Fruit fly (Drosophila melanogaster) whole organism, embryonic: ENCODE results near the gene arm.

ENCODE experiments used
- ATbp ChIP-seq: fragments of 200-800 bp; sonication (Bioruptor generic); optimal IDR thresholded peaks from 2 replicates; lab custom pipeline; 2017; ENCODE audit warnings: missing biosample characterization, mild to moderate bottlenecking, missing genetic modification characterization, missing genetic modification reagents
- Ada2b ChIP-seq: fragments of 200-800 bp; sonication (Bioruptor generic); IDR thresholded peaks from 2 replicates; pipeline ENCODE4 v1.3.6; 2022; ENCODE audit warnings: missing biosample characterization, missing genetic modification characterization
- Bgb ChIP-seq: fragments of 200-800 bp; sonication (Bioruptor generic); IDR thresholded peaks from 2 replicates; pipeline ENCODE4 v1.3.6; 2022; ENCODE audit warnings: missing biosample characterization, missing genetic modification characterization; ENCODE audit not compliant: partially characterized antibody
- CG10209 ChIP-seq: fragments of 200-800 bp; sonication (Bioruptor generic); optimal IDR thresholded peaks from 3 replicates; lab custom pipeline; 2017; ENCODE audit warnings: missing biosample characterization, mild to moderate bottlenecking, missing genetic modification characterization, missing genetic modification reagents
- CG11085 ChIP-seq: fragments of 200-800 bp; sonication (Bioruptor generic); IDR thresholded peaks from 2 replicates; pipeline ENCODE4 v1.3.6; 2022; ENCODE audit warnings: missing biosample characterization, missing genetic modification characterization
- CG11504 ChIP-seq: fragments of 200-800 bp; sonication (Bioruptor generic); optimal IDR thresholded peaks from 3 replicates; lab custom pipeline; 2019; ENCODE audit warnings: missing biosample characterization, mild to moderate bottlenecking, missing genetic modification characterization, moderate library complexity
- CG12391 ChIP-seq: fragments of 200-800 bp; sonication (Bioruptor generic); optimal IDR thresholded peaks from 3 replicates; lab custom pipeline; 2018; ENCODE audit warnings: missing biosample characterization, mild to moderate bottlenecking, missing genetic modification characterization, moderate library complexity
- CG13123 ChIP-seq: fragments of 200-800 bp; sonication (Bioruptor generic); optimal IDR thresholded peaks from 2 replicates; lab custom pipeline; 2016; ENCODE audit warnings: missing biosample characterization, missing genetic modification characterization
- CG14860 ChIP-seq: fragments of 200-800 bp; sonication (Bioruptor generic); IDR thresholded peaks from 3 replicates; pipeline ENCODE4 v1.3.6; 2022; ENCODE audit warnings: missing biosample characterization, missing genetic modification characterization; ENCODE audit not compliant: partially characterized antibody
- CG15011 ChIP-seq: fragments of 200-800 bp; sonication (Bioruptor generic); optimal IDR thresholded peaks from 3 replicates; lab custom pipeline; 2018; ENCODE audit warnings: missing biosample characterization, mild to moderate bottlenecking, missing genetic modification characterization
- CG15073 ChIP-seq: fragments of 200-800 bp; sonication (Bioruptor generic); optimal IDR thresholded peaks from 2 replicates; lab custom pipeline; 2016; ENCODE audit warnings: missing biosample characterization, missing genetic modification characterization
- CG15601 ChIP-seq: fragments of 200-800 bp; sonication (Bioruptor generic); optimal IDR thresholded peaks from 3 replicates; lab custom pipeline; 2019; ENCODE audit warnings: missing biosample characterization, mild to moderate bottlenecking, missing genetic modification characterization, moderate library complexity
- CG18764 ChIP-seq: fragments of 200-800 bp; sonication (Bioruptor generic); optimal IDR thresholded peaks from 3 replicates; lab custom pipeline; 2016; ENCODE audit warnings: missing biosample characterization, missing genetic modification characterization
- CG31388 ChIP-seq: fragments of 200-800 bp; sonication (Bioruptor generic); optimal IDR thresholded peaks from 2 replicates; lab custom pipeline; 2016; ENCODE audit warnings: missing biosample characterization, missing genetic modification characterization
- CG33213 ChIP-seq: fragments of 200-800 bp; sonication (Bioruptor generic); optimal IDR thresholded peaks from 3 replicates; lab custom pipeline; 2016; ENCODE audit warnings: missing biosample characterization, missing genetic modification characterization
- CG4707 ChIP-seq: fragments of 200-800 bp; sonication (Bioruptor generic); optimal IDR thresholded peaks from 2 replicates; lab custom pipeline; 2018; ENCODE audit warnings: missing biosample characterization, mild to moderate bottlenecking, missing genetic modification characterization, moderate library complexity
- CG6765 ChIP-seq: fragments of 200-800 bp; sonication (Bioruptor generic); optimal IDR thresholded peaks from 3 replicates; lab custom pipeline; 2017; ENCODE audit warnings: missing biosample characterization, mild to moderate bottlenecking, missing genetic modification characterization
- CG7786 ChIP-seq: fragments of 200-800 bp; sonication (Bioruptor generic); optimal IDR thresholded peaks from 2 replicates; lab custom pipeline; 2016; ENCODE audit warnings: missing biosample characterization, missing genetic modification characterization
- CG7928 ChIP-seq: fragments of 200-800 bp; sonication (Bioruptor generic); optimal IDR thresholded peaks from 2 replicates; lab custom pipeline; 2017; ENCODE audit warnings: missing biosample characterization, mild to moderate bottlenecking, missing genetic modification characterization
- CG9797 ChIP-seq: fragments of 200-800 bp; sonication (Bioruptor generic); optimal IDR thresholded peaks from 3 replicates; lab custom pipeline; 2018; ENCODE audit warnings: missing biosample characterization, mild to moderate bottlenecking, missing genetic modification characterization
- Dbx ChIP-seq: fragments of 200-800 bp; sonication (Bioruptor generic); IDR thresholded peaks from 3 replicates; pipeline ENCODE4 v1.3.6; 2022; ENCODE audit warnings: missing biosample characterization, missing genetic modification characterization
- E2f2 ChIP-seq: fragments of 200-800 bp; sonication (Bioruptor generic); IDR thresholded peaks from 2 replicates; pipeline ENCODE4 v1.3.6; 2022; ENCODE audit warnings: missing biosample characterization, missing genetic modification characterization
- HHEX ChIP-seq: fragments of 200-800 bp; sonication (Bioruptor generic); optimal IDR thresholded peaks from 3 replicates; lab custom pipeline; 2017; ENCODE audit warnings: missing biosample characterization, mild to moderate bottlenecking, missing genetic modification characterization, missing genetic modification reagents
- HmgD ChIP-seq: fragments of 200-800 bp; sonication (Bioruptor generic); optimal IDR thresholded peaks from 3 replicates; lab custom pipeline; 2016; ENCODE audit warnings: missing biosample characterization, missing genetic modification characterization
- Mes4 ChIP-seq: fragments of 200-800 bp; sonication (Bioruptor generic); optimal IDR thresholded peaks from 2 replicates; lab custom pipeline; 2016; ENCODE audit warnings: missing biosample characterization, missing genetic modification characterization
- Mrtf ChIP-seq: fragments of 200-800 bp; sonication (Bioruptor generic); IDR thresholded peaks from 3 replicates; pipeline ENCODE4 v1.3.6; 2022; ENCODE audit warnings: missing biosample characterization, missing genetic modification characterization
- NfI ChIP-seq: fragments of 200-800 bp; sonication (Bioruptor generic); optimal IDR thresholded peaks from 3 replicates; lab custom pipeline; 2018; ENCODE audit warnings: missing biosample characterization, mild to moderate bottlenecking, missing genetic modification characterization, moderate library complexity
- Poxn ChIP-seq: fragments of 200-800 bp; sonication (Bioruptor generic); IDR thresholded peaks from 2 replicates; pipeline ENCODE4 v1.3.6; 2022; ENCODE audit warnings: missing biosample characterization, missing genetic modification characterization
- Ptx1 ChIP-seq: fragments of 200-800 bp; sonication (Bioruptor generic); IDR thresholded peaks from 2 replicates; pipeline ENCODE4 v1.3.6; 2022; ENCODE audit warnings: missing biosample characterization, missing genetic modification characterization
- Scr ChIP-seq: fragments of 200-800 bp; sonication (Bioruptor generic); IDR thresholded peaks from 2 replicates; pipeline ENCODE4 v1.3.6; 2022; ENCODE audit warnings: missing biosample characterization, missing genetic modification characterization; ENCODE audit not compliant: partially characterized antibody
- Side ChIP-seq: fragments of 200-800 bp; sonication (Bioruptor generic); optimal IDR thresholded peaks from 2 replicates; lab custom pipeline; 2016; ENCODE audit warnings: missing biosample characterization, missing genetic modification characterization
- al ChIP-seq: fragments of 200-800 bp; sonication (Bioruptor generic); IDR thresholded peaks from 2 replicates; pipeline ENCODE4 v1.3.6; 2022; ENCODE audit warnings: missing biosample characterization, missing genetic modification characterization
- ap ChIP-seq: fragments of 200-800 bp; sonication (Bioruptor generic); IDR thresholded peaks from 2 replicates; pipeline ENCODE4 v1.3.6; 2022; ENCODE audit warnings: missing biosample characterization, missing genetic modification characterization
- chm ChIP-seq: fragments of 200-800 bp; sonication (Bioruptor generic); IDR thresholded peaks from 2 replicates; pipeline ENCODE4 v1.3.6; 2022; ENCODE audit warnings: missing biosample characterization, missing genetic modification characterization
- dan ChIP-seq: fragments of 200-800 bp; sonication (Bioruptor generic); IDR thresholded peaks from 2 replicates; pipeline ENCODE4 v1.3.6; 2022; ENCODE audit warnings: missing biosample characterization, missing genetic modification characterization
- gce ChIP-seq: fragments of 200-800 bp; sonication (Bioruptor generic); IDR thresholded peaks from 3 replicates; pipeline ENCODE4 v1.3.6; 2022; ENCODE audit warnings: missing biosample characterization, missing genetic modification characterization
- jigr1 ChIP-seq: fragments of 200-800 bp; sonication (Bioruptor generic); IDR thresholded peaks from 3 replicates; pipeline ENCODE4 v1.3.6; 2022; ENCODE audit warnings: missing biosample characterization, missing genetic modification characterization
- lab ChIP-seq: fragments of 200-800 bp; sonication (Bioruptor generic); optimal IDR thresholded peaks from 3 replicates; lab custom pipeline; 2017; ENCODE audit warnings: missing biosample characterization, missing genetic modification characterization, mild to moderate bottlenecking, moderate library complexity, missing genetic modification reagents
- lilli ChIP-seq: fragments of 200-800 bp; sonication (Bioruptor generic); optimal IDR thresholded peaks from 3 replicates; lab custom pipeline; 2016; ENCODE audit warnings: missing biosample characterization, missing genetic modification characterization
- lmd ChIP-seq: fragments of 200-800 bp; sonication (Bioruptor generic); IDR thresholded peaks from 2 replicates; pipeline ENCODE4 v1.3.6; 2022; ENCODE audit warnings: missing biosample characterization, missing genetic modification characterization
- nerfin-1 ChIP-seq: fragments of 200-800 bp; sonication (Bioruptor generic); optimal IDR thresholded peaks from 3 replicates; lab custom pipeline; 2019; ENCODE audit warnings: missing biosample characterization, mild to moderate bottlenecking, missing genetic modification characterization, moderate library complexity
- prd ChIP-seq, 3 experiments: fragments of >200 bp in 2 of 3; fragments of 200-800 bp in 1 of 3; sonication (Bioruptor generic) in 1 of 3; optimal IDR thresholded peaks in 2 of 3; IDR thresholded peaks in 1 of 3; 2 replicates in 2 of 3; 3 replicates in 1 of 3; pipeline versions ENCODE4 v1.3.6 to Lab custom; 2017 to 2022; ENCODE audit warnings: missing biosample characterization in 1 of 3, missing genetic modification characterization in 1 of 3
- sens-2 ChIP-seq: fragments of 200-800 bp; sonication (Bioruptor generic); IDR thresholded peaks from 2 replicates; pipeline ENCODE4 v1.3.6; 2022; ENCODE audit warnings: missing biosample characterization, missing genetic modification characterization
- slp2 ChIP-seq: fragments of 200-800 bp; sonication (Bioruptor generic); optimal IDR thresholded peaks from 2 replicates; lab custom pipeline; 2016; ENCODE audit warnings: missing biosample characterization, missing genetic modification characterization
- ssp ChIP-seq: fragments of 200-800 bp; sonication (Bioruptor generic); IDR thresholded peaks from 2 replicates; pipeline ENCODE4 v1.3.6; 2022; ENCODE audit warnings: missing biosample characterization, missing genetic modification characterization
- tup ChIP-seq: fragments of 200-800 bp; sonication (Bioruptor generic); optimal IDR thresholded peaks from 2 replicates; lab custom pipeline; 2016; ENCODE audit warnings: missing biosample characterization, mild to moderate bottlenecking, missing genetic modification characterization, moderate library complexity
- unpg ChIP-seq: fragments of 200-800 bp; sonication (Bioruptor generic); optimal IDR thresholded peaks from 3 replicates; lab custom pipeline; 2018; ENCODE audit warnings: missing biosample characterization, mild to moderate bottlenecking, missing genetic modification characterization, moderate library complexity
- vnd ChIP-seq: fragments of 200-800 bp; sonication (Bioruptor generic); IDR thresholded peaks from 3 replicates; pipeline ENCODE4 v1.3.6; 2022; ENCODE audit warnings: missing biosample characterization, missing genetic modification characterization; ENCODE audit not compliant: partially characterized antibody
- wdn ChIP-seq: fragments of 200-800 bp; sonication (Bioruptor generic); IDR thresholded peaks from 2 replicates; pipeline ENCODE4 v1.3.6; 2022; ENCODE audit warnings: missing biosample characterization, missing genetic modification characterization
- zen2 ChIP-seq: fragments of 200-800 bp; sonication (Bioruptor generic); IDR thresholded peaks from 3 replicates; pipeline ENCODE4 v1.3.6; 2022; ENCODE audit warnings: missing biosample characterization, missing genetic modification characterization; ENCODE audit not compliant: partially characterized antibody

arm gene

DNA sequence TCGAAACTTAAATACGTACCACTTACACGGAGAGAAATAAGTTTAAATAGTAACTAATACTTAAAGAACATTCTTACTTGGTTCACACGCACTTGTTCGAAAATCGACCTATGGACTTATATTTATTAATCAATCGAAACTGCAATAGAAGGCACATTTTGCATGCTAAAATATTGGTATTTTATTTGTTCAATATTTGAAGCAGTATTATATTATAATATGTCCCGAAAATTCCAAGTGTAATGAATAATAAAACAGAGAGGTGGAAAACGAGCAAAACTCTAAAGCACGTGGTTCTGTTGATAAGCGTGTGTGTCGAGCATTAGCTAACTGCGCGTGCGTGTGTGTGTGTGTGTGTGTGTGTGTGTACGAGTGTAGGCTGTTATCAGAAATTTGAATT is 50.5 kb downstream of the arm start (continued):
- TF ChIP-seq CG15011 (GFP tag; lab: Kevin White, UChicago): peak; percentile 82
- peak; percentile 61 for TF ChIP-seq CG13123 (GFP tag; lab: Kevin White, UChicago)
- TF ChIP-seq Mrtf (GFP tag; lab: Robert Waterston, UW): peak; percentile 61; the same call in 2 of the 3 replicates
- no peak for TF ChIP-seq Mes4
- no peak; the same call in 2 of the 3 replicates for TF ChIP-seq gce (GFP tag; lab: Robert Waterston, UW)
- TF ChIP-seq ap: no peak
- TF ChIP-seq al (GFP tag; lab: Robert Waterston, UW): peak; percentile 72
- no peak for TF ChIP-seq chm (GFP tag; lab: Robert Waterston, UW)
- TF ChIP-seq E2f2 (GFP tag; lab: Robert Waterston, UW): peak; percentile 49; the same call in 1 of the 2 replicates
- TF ChIP-seq dan (GFP tag; lab: Robert Waterston, UW): no peak
- peak; percentile 86 for TF ChIP-seq NfI (GFP tag; lab: Kevin White, UChicago)
- no peak for TF ChIP-seq prd (optimal IDR thresholded peaks at IDR 0.05; lab: Kevin White, UChicago)
- TF ChIP-seq prd (GFP tag; IDR thresholded peaks at IDR 0.05; lab: Robert Waterston, UW): peak; percentile 81
- peak; percentile 66; the same call in 1 of the 2 replicates for TF ChIP-seq Poxn (GFP tag; lab: Robert Waterston, UW)
- peak; percentile 68 for TF ChIP-seq Side (GFP tag; lab: Kevin White, UChicago)
- no peak for TF ChIP-seq CG9797 (GFP tag; lab: Kevin White, UChicago)
- peak; percentile 89 for TF ChIP-seq CG12391 (tag; lab: Kevin White, UChicago)
- TF ChIP-seq ssp: peak; percentile 43
- no peak for TF ChIP-seq zen2 (GFP tag; lab: Robert Waterston, UW)
- TF ChIP-seq wdn (GFP tag; lab: Robert Waterston, UW): peak; percentile 77
- TF ChIP-seq CG15073 (GFP tag; lab: Kevin White, UChicago): no peak
- TF ChIP-seq CG4707: peak; percentile 51
- no peak; the same call in 1 of the 2 replicates for TF ChIP-seq CG11085 (GFP tag; lab: Robert Waterston, UW)
- TF ChIP-seq lab (GFP tag; lab: Kevin White, UChicago): peak; percentile 97
- TF ChIP-seq ATbp: peak; percentile 72
- peak; percentile 89 for TF ChIP-seq CG11504
- TF ChIP-seq unpg: peak; percentile 91
- TF ChIP-seq CG10209 (GFP tag; lab: Kevin White, UChicago): peak; percentile 85
- peak; percentile 60 for TF ChIP-seq CG7928 (GFP tag; lab: Kevin White, UChicago)
- peak; percentile 89 for TF ChIP-seq CG6765
- TF ChIP-seq lilli (GFP tag; lab: Kevin White, UChicago): peak; percentile 92
- TF ChIP-seq jigr1: peak; percentile 27; the same call in 1 of the 3 replicates
- no peak for TF ChIP-seq vnd
- peak; percentile 70 for TF ChIP-seq tup
- TF ChIP-seq CG31388 (GFP tag; lab: Kevin White, UChicago): peak; percentile 21
- TF ChIP-seq Scr: no peak
- TF ChIP-seq Dbx: peak; percentile 85
- TF ChIP-seq CG33213 (GFP tag; lab: Kevin White, UChicago): peak; percentile 67
- peak; percentile 73 for TF ChIP-seq CG7786 (GFP tag; lab: Kevin White, UChicago)
- TF ChIP-seq sens-2 (GFP tag; lab: Robert Waterston, UW): peak; percentile 58
- TF ChIP-seq lmd (GFP tag; lab: Robert Waterston, UW): peak; percentile 86
- TF ChIP-seq HHEX (GFP tag; lab: Kevin White, UChicago): peak; percentile 90
- no peak for TF ChIP-seq HmgD (GFP tag; lab: Kevin White, UChicago)
- TF ChIP-seq CG18764 (GFP tag; lab: Kevin White, UChicago): peak; percentile 32
- TF ChIP-seq CG15601 (tag; lab: Kevin White, UChicago): peak; percentile 62
- TF ChIP-seq Bgb (GFP tag; lab: Robert Waterston, UW): no peak
- TF ChIP-seq CG14860: no peak
- peak; percentile 82 for TF ChIP-seq Ptx1 (GFP tag; lab: Robert Waterston, UW)
- TF ChIP-seq Ada2b: peak; percentile 75
- peak; percentile 54 for TF ChIP-seq slp2 (GFP tag; lab: Kevin White, UChicago)
- TF ChIP-seq nerfin-1 (tag; lab: Kevin White, UChicago): peak; percentile 71
